Worm (Caenorhabditis elegans) whole organism, late embryonic: Measurements from ENCODE around the gene F32D8.11.

ENCODE experiments used
- C08G9.2 ChIP-seq: sonication (generic microtip); optimal IDR thresholded peaks from 2 replicates; lab custom pipeline; 2016; ENCODE audit warnings: mild to moderate bottlenecking, missing genetic modification characterization, moderate library complexity, missing compliant biosample characterization
- C38D4.7 ChIP-seq: fragments of 200-800 bp; sonication (Bioruptor generic); optimal IDR thresholded peaks from 2 replicates; lab custom pipeline; 2018; ENCODE audit warnings: mild to moderate bottlenecking, missing genetic modification characterization, moderate library complexity, missing compliant biosample characterization
- ceh-18 ChIP-seq: sonication (generic microtip); optimal IDR thresholded peaks from 2 replicates; lab custom pipeline; 2016; ENCODE audit warnings: missing genetic modification characterization, missing compliant biosample characterization
- ceh-19 ChIP-seq: fragments of 200-800 bp; sonication (Bioruptor generic); optimal IDR thresholded peaks from 2 replicates; lab custom pipeline; 2018; ENCODE audit warnings: mild to moderate bottlenecking, missing genetic modification characterization, missing compliant biosample characterization
- ceh-30 ChIP-seq: fragments of 150-350 bp; optimal IDR thresholded peaks from 2 replicates; lab custom pipeline; 2014; ENCODE audit warnings: missing biosample characterization, missing genetic modification characterization
- ceh-34 ChIP-seq: sonication (generic microtip); optimal IDR thresholded peaks from 2 replicates; lab custom pipeline; 2016; ENCODE audit warnings: mild to moderate bottlenecking, missing genetic modification characterization, missing compliant biosample characterization
- ceh-6 ChIP-seq: fragments of 200-800 bp; sonication (Bioruptor generic); optimal IDR thresholded peaks from 2 replicates; lab custom pipeline; 2018; ENCODE audit warnings: mild to moderate bottlenecking, missing genetic modification characterization, missing compliant biosample characterization
- ceh-9 ChIP-seq: sonication (generic microtip); optimal IDR thresholded peaks from 2 replicates; lab custom pipeline; 2016; ENCODE audit warnings: mild to moderate bottlenecking, missing genetic modification characterization, inconsistent platforms, missing compliant biosample characterization
- che-1 ChIP-seq: sonication (generic microtip); optimal IDR thresholded peaks from 2 replicates; lab custom pipeline; 2016; ENCODE audit warnings: mild to moderate bottlenecking, missing genetic modification characterization, missing compliant biosample characterization
- elt-2 ChIP-seq: sonication (generic microtip); optimal IDR thresholded peaks from 2 replicates; lab custom pipeline; 2016; ENCODE audit warnings: missing genetic modification reagents, missing genetic modification characterization, missing compliant biosample characterization
- elt-4 ChIP-seq: sonication (generic microtip); optimal IDR thresholded peaks from 2 replicates; lab custom pipeline; 2016; ENCODE audit warnings: missing genetic modification characterization, missing compliant biosample characterization
- fkh-10 ChIP-seq: fragments of 150-350 bp; optimal IDR thresholded peaks from 2 replicates; lab custom pipeline; 2014; ENCODE audit warnings: missing biosample characterization, missing genetic modification reagents, missing genetic modification characterization
- gmeb-2 ChIP-seq: sonication (generic microtip); optimal IDR thresholded peaks from 2 replicates; lab custom pipeline; 2016; ENCODE audit warnings: missing genetic modification characterization, inconsistent platforms, missing compliant biosample characterization
- hlh-30 ChIP-seq: sonication (generic microtip); optimal IDR thresholded peaks from 2 replicates; lab custom pipeline; 2017; ENCODE audit warnings: antibody characterized with exemption, missing genetic modification characterization, missing compliant biosample characterization; ENCODE audit not compliant: insufficient read depth
- lim-6 ChIP-seq: sonication (generic microtip); optimal IDR thresholded peaks from 2 replicates; lab custom pipeline; 2016; ENCODE audit warnings: missing genetic modification characterization, missing compliant biosample characterization
- lin-11 ChIP-seq: fragments of 200-800 bp; sonication (Bioruptor generic); optimal IDR thresholded peaks from 2 replicates; lab custom pipeline; 2018; ENCODE audit warnings: mild to moderate bottlenecking, missing genetic modification characterization, missing compliant biosample characterization
- madf-2 ChIP-seq: sonication (generic microtip); optimal IDR thresholded peaks from 2 replicates; lab custom pipeline; 2017; ENCODE audit warnings: missing genetic modification characterization, missing compliant biosample characterization
- nhr-11 ChIP-seq: fragments of 150-350 bp; optimal IDR thresholded peaks from 2 replicates; lab custom pipeline; 2014; ENCODE audit warnings: missing biosample characterization, missing genetic modification characterization
- nhr-232 ChIP-seq: sonication (generic microtip); optimal IDR thresholded peaks from 2 replicates; lab custom pipeline; 2016; ENCODE audit warnings: missing genetic modification characterization, missing compliant biosample characterization
- npax-4 ChIP-seq: sonication (generic microtip); optimal IDR thresholded peaks from 2 replicates; lab custom pipeline; 2016; ENCODE audit warnings: missing genetic modification characterization, missing compliant biosample characterization
- pat-9 ChIP-seq: fragments of 200-800 bp; sonication (Bioruptor generic); optimal IDR thresholded peaks from 2 replicates; lab custom pipeline; 2018; ENCODE audit warnings: mild to moderate bottlenecking, missing genetic modification characterization, moderate library complexity, missing compliant biosample characterization
- pha-2 ChIP-seq: sonication (generic microtip); optimal IDR thresholded peaks from 2 replicates; lab custom pipeline; 2017; ENCODE audit warnings: mild to moderate bottlenecking, missing genetic modification characterization, missing compliant biosample characterization
- pha-4 ChIP-seq: fragments of 150-350 bp; optimal IDR thresholded peaks from 2 replicates; lab custom pipeline; 2018; ENCODE audit warnings: missing biosample characterization, missing genetic modification reagents, missing genetic modification characterization
- pqm-1 ChIP-seq: sonication (generic microtip); optimal IDR thresholded peaks from 2 replicates; lab custom pipeline; 2016; ENCODE audit warnings: missing genetic modification characterization, missing compliant biosample characterization
- pros-1 ChIP-seq: fragments of 150-350 bp; optimal IDR thresholded peaks from 2 replicates; lab custom pipeline; 2014; ENCODE audit warnings: missing biosample characterization, missing genetic modification reagents, missing genetic modification characterization
- ref-2 ChIP-seq: sonication (generic microtip); optimal IDR thresholded peaks from 2 replicates; lab custom pipeline; 2016; ENCODE audit warnings: missing genetic modification characterization, missing compliant biosample characterization
- sdc-2 ChIP-seq: sonication (generic microtip); optimal IDR thresholded peaks from 2 replicates; lab custom pipeline; 2016; ENCODE audit warnings: missing genotype, missing genetic modification characterization, missing compliant biosample characterization
- sox-2 ChIP-seq: fragments of 200-800 bp; sonication (Bioruptor generic); IDR thresholded peaks from 2 replicates; pipeline ENCODE4 v1.3.6; 2022; ENCODE audit warnings: missing genetic modification reagents, missing genetic modification characterization, missing compliant biosample characterization
- syd-9 ChIP-seq: sonication (generic microtip); optimal IDR thresholded peaks from 2 replicates; lab custom pipeline; 2016; ENCODE audit warnings: mild to moderate bottlenecking, missing genetic modification characterization, moderate library complexity, missing compliant biosample characterization
- tbx-2 ChIP-seq: sonication (generic microtip); optimal IDR thresholded peaks from 2 replicates; lab custom pipeline; 2016; ENCODE audit warnings: missing genetic modification characterization, missing compliant biosample characterization
- unc-3 ChIP-seq, 2 experiments: fragments of 200-800 bp in 1 of 2; sonication (Bioruptor generic) in 1 of 2; sonication (generic microtip) in 1 of 2; conservative IDR thresholded peaks in 1 of 2; optimal IDR thresholded peaks in 1 of 2; 2 replicates each; pipeline versions ENCODE4 v1.3.6 to Lab custom; 2016 to 2022; ENCODE audit warnings: missing compliant biosample characterization in 2 of 2, missing genetic modification characterization in 2 of 2, missing genetic modification reagents in 1 of 2
- unc-42 ChIP-seq: sonication (generic microtip); optimal IDR thresholded peaks from 2 replicates; lab custom pipeline; 2016; ENCODE audit warnings: missing genotype, missing genetic modification characterization, missing compliant biosample characterization

Gene F32D8.11

ce11 chrV:10925658-10926057 lies 36.7 kb upstream of the F32D8.11 start:
- TF ChIP-seq ref-2 (no peak), lin-11 (tag; lab: Kevin White, UChicago) (no peak)
- TF ChIP-seq, all 69 proteins: peak for 0

ce11 chrV:10924731-10925130 lies 35.8 kb upstream of the F32D8.11 start, which contains the start of gene F58B4.6:
F58B4.6 (plus strand) TSS chrV:10925031.
- no peak for TF ChIP-seq ref-2

DNA sequence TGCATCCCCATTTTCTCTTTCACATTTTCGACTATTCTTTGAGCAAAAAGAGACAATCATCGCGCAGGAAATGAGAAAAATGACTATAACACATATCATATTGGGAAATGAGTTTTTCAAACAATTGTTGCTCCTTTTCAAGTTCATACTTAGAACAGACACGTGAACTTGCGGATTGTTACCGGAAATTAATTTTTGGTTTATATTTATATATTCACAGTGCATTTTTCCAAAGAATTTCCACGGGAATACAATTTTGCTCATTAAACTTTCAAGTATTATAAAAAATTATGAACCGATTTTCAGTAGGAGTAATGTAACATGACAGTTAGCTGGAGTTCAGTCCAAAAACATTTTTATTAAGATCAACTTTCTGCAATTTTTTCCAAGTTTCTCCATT lies 34.3 kb upstream of the F32D8.11 start, which contains the start of gene F58B4.7:
F58B4.7 (minus strand) TSS at position 101 of the 400 bp plus-strand sequence.
- TF ChIP-seq ceh-18 (tag; lab: Kevin White, UChicago) (no peak), pros-1 (tag; lab: Kevin White, UChicago) (no peak), npax-4 (no peak), pha-4 (tag; lab: Kevin White, UChicago) (no peak), gmeb-2 (tag; lab: Kevin White, UChicago) (no peak), tbx-2 (no peak), che-1 (tag; lab: Kevin White, UChicago) (no peak), ceh-9 (tag; lab: Kevin White, UChicago) (no peak)

- TF ChIP-seq ceh-30 (no peak), fkh-10 (GFP tag; lab: Kevin White, UChicago) (no peak), hlh-30 (tag; lab: Kevin White, UChicago) (no peak), pat-9 (tag; lab: Kevin White, UChicago) (no peak), pros-1 (tag; lab: Kevin White, UChicago) (no peak), unc-42 (tag; lab: Kevin White, UChicago) (no peak), nhr-232 (tag; lab: Kevin White, UChicago) (no peak), madf-2 (tag; lab: Kevin White, UChicago) (no peak), npax-4 (no peak), lim-6 (tag; lab: Kevin White, UChicago) (no peak)
- TF ChIP-seq, all 69 proteins: peak for 0
These were observed 32.8 kb upstream of the F32D8.11 start, which contains the start of gene nas-31 for ce11 chrV:10921747-10922146. nas-31 (minus strand) TSS chrV:10921847.

ce11 chrV:10918373-10918772 lies 29.4 kb upstream of the F32D8.11 start, which contains the start of gene F58B4.2:
F58B4.2 (minus strand) TSS chrV:10918473.
- TF ChIP-seq C08G9.2 (tag; lab: Kevin White, UChicago) (no peak), pha-4 (tag; lab: Kevin White, UChicago) (no peak), ceh-6 (no peak), nhr-11 (no peak), ceh-19 (GFP tag; lab: Kevin White, UChicago) (no peak), pha-2 (tag; lab: Kevin White, UChicago) (no peak), C38D4.7 (GFP tag; lab: Kevin White, UChicago) (no peak), elt-2 (tag; lab: Kevin White, UChicago) (no peak), ceh-34 (tag; lab: Kevin White, UChicago) (no peak), lin-11 (tag; lab: Kevin White, UChicago) (no peak), elt-4 (tag; lab: Kevin White, UChicago) (no peak), sdc-2 (tag; lab: Kevin White, UChicago) (no peak), unc-3 (GFP tag; conservative IDR thresholded peaks at IDR 0.05; lab: Robert Waterston, UW) (no peak), unc-3 (tag; optimal IDR thresholded peaks at IDR 0.05; lab: Kevin White, UChicago) (no peak), sox-2 (GFP tag; lab: Robert Waterston, UW) (no peak), madf-2 (tag; lab: Kevin White, UChicago) (no peak), che-1 (tag; lab: Kevin White, UChicago) (no peak), pqm-1 (tag; lab: Kevin White, UChicago) (no peak), syd-9 (tag; lab: Kevin White, UChicago) (no peak)
- TF ChIP-seq, all 69 proteins: peak for 0
